Fruit fly (Drosophila melanogaster): ENCODE data around the gene CG45061.
A peak's percentile ranks its signal among the peaks of the same experiment; 100 is the strongest.

- TF ChIP-seq fru (GFP tag; optimal IDR thresholded peaks at IDR 0.05) (peak; percentile 6), h (GFP tag; optimal IDR thresholded peaks at IDR 0.05) (no peak), usp (GFP tag; optimal IDR thresholded peaks at IDR 0.05) (no peak), Hnf4 (GFP tag; optimal IDR thresholded peaks at IDR 0.05) (no peak), HLH106 (tag; optimal IDR thresholded peaks at IDR 0.05) (no peak), lola (GFP tag; optimal IDR thresholded peaks at IDR 0.05) (no peak)
Observed at dm6 chrX:9829896-9830295, 41.6 kb downstream of the CG45061 start.
